Worm (Caenorhabditis elegans): ENCODE measurements around the gene gtf-2H3.

The gtf-2H3 gene

DNA sequence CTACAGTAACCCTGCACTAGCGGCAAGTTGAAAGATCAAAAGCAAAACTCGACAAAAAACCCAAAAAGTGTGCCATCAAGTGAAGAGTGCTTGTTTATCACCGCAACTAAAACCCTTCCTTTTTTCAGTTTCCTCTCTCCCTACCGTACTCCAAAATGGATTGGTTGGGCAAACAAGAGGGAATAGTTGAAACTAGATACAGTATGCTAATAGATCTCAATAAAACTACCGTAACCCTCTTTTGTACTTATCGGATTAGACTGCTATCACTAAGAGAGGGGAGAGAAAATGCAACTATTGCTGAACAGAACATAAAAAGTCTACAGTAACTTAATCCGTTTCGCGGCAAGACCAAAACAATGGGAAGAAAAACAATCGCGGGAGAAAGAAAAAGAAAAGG, 24.6 kb downstream of the gtf-2H3 start:
- TF ChIP-seq lin-13 (GFP tag; optimal IDR thresholded peaks at IDR 0.05) (no peak), fos-1 (tag; optimal IDR thresholded peaks at IDR 0.05) (no peak), lsy-2 (tag; optimal IDR thresholded peaks at IDR 0.05) (peak in 1 of 2 experiments; percentile 66), lin-11 (tag; optimal IDR thresholded peaks at IDR 0.05) (no peak)

DNA sequence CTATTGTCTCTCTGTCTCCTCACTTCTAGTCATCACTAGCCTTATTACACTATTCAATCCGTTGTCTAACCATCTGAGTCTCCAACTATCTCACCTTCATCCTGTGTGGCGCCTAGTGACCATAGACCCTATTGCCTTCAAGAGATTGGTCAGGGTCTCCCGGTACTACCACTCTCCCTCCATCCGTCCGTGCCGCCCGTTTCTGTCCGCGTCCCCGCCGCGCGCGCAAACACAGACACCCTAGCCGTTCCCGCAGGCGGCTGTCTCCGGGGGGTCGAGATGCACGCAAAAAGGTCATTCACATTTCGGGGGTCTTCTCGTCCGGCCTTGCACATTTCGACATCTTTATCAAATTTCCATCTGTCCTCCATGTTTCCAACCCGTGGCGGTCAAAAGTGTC, 25.4 kb downstream of the gtf-2H3 start:
- TF ChIP-seq Y55F3AM.14 (GFP tag; optimal IDR thresholded peaks at IDR 0.05) (no peak), nhr-11 (tag; optimal IDR thresholded peaks at IDR 0.05) (no peak), gmeb-1 (tag; optimal IDR thresholded peaks at IDR 0.05) (no peak), unc-39 (tag; optimal IDR thresholded peaks at IDR 0.05) (no peak), nhr-77 (tag; optimal IDR thresholded peaks at IDR 0.05) (no peak), fos-1 (tag; optimal IDR thresholded peaks at IDR 0.05) (no peak), ztf-4 (tag; optimal IDR thresholded peaks at IDR 0.05) (no peak), nhr-129 (tag; optimal IDR thresholded peaks at IDR 0.05) (no peak), sma-3 (GFP tag; optimal IDR thresholded peaks at IDR 0.05) (peak; percentile 20), elt-1 (tag; optimal IDR thresholded peaks at IDR 0.05) (no peak), lin-39 (tag; optimal IDR thresholded peaks at IDR 0.05) (no peak), skn-1 (tag; optimal IDR thresholded peaks at IDR 0.05) (no peak), ceh-82 (tag; optimal IDR thresholded peaks at IDR 0.05) (no peak), nhr-23 (tag; optimal IDR thresholded peaks at IDR 0.05) (no peak), mbf-1 (tag; optimal IDR thresholded peaks at IDR 0.05) (no peak), peb-1 (tag; optimal IDR thresholded peaks at IDR 0.05) (no peak), nhr-10 (tag; optimal IDR thresholded peaks at IDR 0.05) (no peak), mdl-1 (tag; optimal IDR thresholded peaks at IDR 0.05) (no peak), egl-27 (tag; optimal IDR thresholded peaks at IDR 0.05) (no peak), lin-11 (tag; optimal IDR thresholded peaks at IDR 0.05) (no peak), F13H6.1 (tag; optimal IDR thresholded peaks at IDR 0.05) (peak; percentile 54), crh-2 (tag; optimal IDR thresholded peaks at IDR 0.05) (no peak), blmp-1 (tag; optimal IDR thresholded peaks at IDR 0.05; ENCODE audit: insufficient read depth) (no peak), ZK546.5 (tag; optimal IDR thresholded peaks at IDR 0.05) (no peak), nhr-25 (tag; optimal IDR thresholded peaks at IDR 0.05) (peak; percentile 43), unc-62 (GFP tag; optimal IDR thresholded peaks at IDR 0.05) (no peak), elt-3 (tag; optimal IDR thresholded peaks at IDR 0.05) (no peak), nhr-6 (tag; optimal IDR thresholded peaks at IDR 0.05) (no peak), snpc-4 (tag; optimal IDR thresholded peaks at IDR 0.05) (no peak), alr-1 (tag; optimal IDR thresholded peaks at IDR 0.05) (no peak), ama-1 (optimal IDR thresholded peaks at IDR 0.05) (no peak), C34F6.9 (tag; optimal IDR thresholded peaks at IDR 0.05) (no peak), R02D3.7 (tag; optimal IDR thresholded peaks at IDR 0.05) (no peak), lin-13 (GFP tag; optimal IDR thresholded peaks at IDR 0.05) (no peak), ceh-16 (tag; optimal IDR thresholded peaks at IDR 0.05) (peak; percentile 51), sma-9 (GFP tag; optimal IDR thresholded peaks at IDR 0.05) (peak; percentile 19), sma-9 (tag; optimal IDR thresholded peaks at IDR 0.05) (no peak), ztf-1 (GFP tag; conservative IDR thresholded peaks at IDR 0.05) (no peak), ztf-11 (tag; optimal IDR thresholded peaks at IDR 0.05) (no peak), unc-55 (GFP tag; optimal IDR thresholded peaks at IDR 0.05) (no peak), nhr-12 (tag; optimal IDR thresholded peaks at IDR 0.05) (no peak), nhr-237 (tag; optimal IDR thresholded peaks at IDR 0.05) (no peak), lsy-2 (tag; optimal IDR thresholded peaks at IDR 0.05) (peak in 1 of 2 experiments; percentile 47), zag-1 (tag; optimal IDR thresholded peaks at IDR 0.05) (no peak), mab-5 (tag; optimal IDR thresholded peaks at IDR 0.05) (no peak), sem-4 (tag; optimal IDR thresholded peaks at IDR 0.05) (no peak), aly-2 (tag; optimal IDR thresholded peaks at IDR 0.05) (no peak), nhr-21 (tag; optimal IDR thresholded peaks at IDR 0.05) (peak; percentile 55), dmd-4 (tag; optimal IDR thresholded peaks at IDR 0.05) (no peak)
